Worm (Caenorhabditis elegans): Measurements from ENCODE around the gene rab-14.

rab-14 gene

DNA sequence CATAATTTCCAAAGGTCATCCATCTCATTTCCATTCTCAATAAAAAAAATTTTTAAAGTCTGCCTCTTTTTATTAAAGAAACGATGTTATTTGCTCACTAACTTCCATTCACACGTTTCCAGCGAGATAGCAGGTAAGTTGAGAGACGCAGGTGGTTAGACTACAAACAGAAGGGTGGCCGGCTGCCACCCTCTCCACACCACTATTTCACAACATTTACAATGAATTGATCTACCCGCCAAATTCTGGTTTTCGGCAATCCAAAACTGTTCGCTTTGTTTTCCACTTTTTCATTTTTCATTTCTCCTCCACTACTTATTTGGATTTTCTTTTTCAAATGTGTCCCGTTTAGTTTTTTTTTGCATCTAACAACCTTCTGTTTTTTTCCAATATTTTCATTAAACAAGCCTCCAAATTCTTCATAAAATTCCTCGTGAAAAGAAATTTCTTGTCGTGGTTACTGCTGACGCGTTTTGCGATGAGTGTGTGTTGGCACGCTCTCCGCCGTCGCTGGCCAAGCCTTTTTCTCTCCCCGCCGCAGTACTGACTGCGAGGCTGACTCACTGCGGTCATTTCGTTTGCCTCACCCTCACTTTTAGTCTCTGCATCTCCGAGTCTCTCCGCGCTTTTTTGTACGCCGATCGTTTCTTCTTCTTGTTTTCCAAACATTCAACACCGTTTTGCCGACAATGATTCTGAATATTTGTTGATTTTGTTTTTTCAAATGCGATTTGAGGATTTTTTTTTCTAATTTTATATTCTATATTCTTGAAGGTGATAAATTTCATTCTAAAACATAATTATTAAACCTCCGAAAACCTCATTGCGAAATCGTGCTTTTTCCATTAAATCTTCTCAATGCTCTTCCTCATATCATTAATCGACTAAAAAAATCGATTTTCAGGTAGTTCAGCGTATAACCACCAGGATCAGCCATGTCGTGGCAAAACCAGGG is 38.2 kb downstream of the rab-14 start, which contains the start of gene dyn-1 (continued):
- TF ChIP-seq nhr-23 (tag; optimal IDR thresholded peaks at IDR 0.05) = peak; percentile 69
- peak; percentile 47 for TF ChIP-seq lsy-12 (tag; optimal IDR thresholded peaks at IDR 0.05)
- no peak for TF ChIP-seq egl-27 (tag; optimal IDR thresholded peaks at IDR 0.05)

DNA sequence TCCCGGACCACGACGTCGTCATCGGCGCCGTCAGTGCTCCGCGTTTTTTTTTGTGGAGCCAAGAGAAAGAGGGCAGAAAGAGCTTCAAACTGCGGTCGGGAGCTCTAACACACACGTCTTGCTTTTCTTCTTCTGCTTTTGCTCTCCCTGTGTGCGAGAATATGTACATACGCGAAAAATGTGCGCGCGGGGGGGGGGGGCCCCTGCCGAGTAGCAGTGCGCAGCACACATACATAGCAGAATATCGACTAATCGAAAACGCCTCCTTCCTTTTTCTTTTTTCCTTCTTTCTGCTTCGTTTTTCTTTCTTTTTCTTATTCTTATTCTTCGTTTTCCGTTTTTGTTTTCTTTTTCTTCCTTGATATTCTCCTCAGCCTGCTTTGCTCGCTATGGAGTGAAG is 39.8 kb downstream of the rab-14 start:
- TF ChIP-seq elt-2 (tag; optimal IDR thresholded peaks at IDR 0.05) (no peak), unc-62 (GFP tag; optimal IDR thresholded peaks at IDR 0.05) (no peak), nhr-12 (tag; optimal IDR thresholded peaks at IDR 0.05) (no peak), pha-4 (tag; optimal IDR thresholded peaks at IDR 0.05) (no peak), ztf-4 (tag; optimal IDR thresholded peaks at IDR 0.05) (no peak), hmg-11 (tag; optimal IDR thresholded peaks at IDR 0.05) (peak; percentile 87), nhr-76 (tag; optimal IDR thresholded peaks at IDR 0.05) (no peak), ZK546.5 (tag; optimal IDR thresholded peaks at IDR 0.05) (no peak), skn-1 (tag; optimal IDR thresholded peaks at IDR 0.05) (no peak), snpc-4 (tag; optimal IDR thresholded peaks at IDR 0.05) (peak; percentile 22), fkh-2 (tag; optimal IDR thresholded peaks at IDR 0.05) (no peak), elt-1 (tag; optimal IDR thresholded peaks at IDR 0.05) (no peak), nhr-67 (tag; optimal IDR thresholded peaks at IDR 0.05) (no peak), pqm-1 (tag; optimal IDR thresholded peaks at IDR 0.05) (no peak), eor-1 (tag; optimal IDR thresholded peaks at IDR 0.05) (no peak), tbx-2 (tag; optimal IDR thresholded peaks at IDR 0.05) (no peak), nhr-77 (tag; optimal IDR thresholded peaks at IDR 0.05) (no peak), fkh-10 (GFP tag; optimal IDR thresholded peaks at IDR 0.05) (peak; percentile 51), zag-1 (tag; optimal IDR thresholded peaks at IDR 0.05) (no peak), fos-1 (tag; optimal IDR thresholded peaks at IDR 0.05) (no peak), sea-2 (GFP tag; optimal IDR thresholded peaks at IDR 0.05) (peak; percentile 59), aly-2 (tag; optimal IDR thresholded peaks at IDR 0.05) (no peak), lin-15B (tag; optimal IDR thresholded peaks at IDR 0.05) (no peak), R02D3.7 (tag; optimal IDR thresholded peaks at IDR 0.05) (no peak), unc-39 (tag; optimal IDR thresholded peaks at IDR 0.05) (no peak), daf-12 (tag; optimal IDR thresholded peaks at IDR 0.05) (no peak), elt-3 (tag; optimal IDR thresholded peaks at IDR 0.05) (no peak), egl-5 (tag; optimal IDR thresholded peaks at IDR 0.05) (no peak), lsy-12 (tag; optimal IDR thresholded peaks at IDR 0.05) (peak; percentile 11), nfya-1 (tag; optimal IDR thresholded peaks at IDR 0.05; ENCODE audit: insufficient read depth) (peak; percentile 67), nhr-23 (tag; optimal IDR thresholded peaks at IDR 0.05) (no peak), lin-39 (tag; optimal IDR thresholded peaks at IDR 0.05) (peak; percentile 67), ceh-28 (tag; optimal IDR thresholded peaks at IDR 0.05) (no peak), ceh-82 (tag; optimal IDR thresholded peaks at IDR 0.05) (no peak), mml-1 (tag; optimal IDR thresholded peaks at IDR 0.05) (no peak), nhr-237 (tag; optimal IDR thresholded peaks at IDR 0.05) (no peak), ama-1 (optimal IDR thresholded peaks at IDR 0.05) (no peak), egl-27 (tag; optimal IDR thresholded peaks at IDR 0.05) (no peak), jun-1 (tag; optimal IDR thresholded peaks at IDR 0.05) (no peak), mdl-1 (tag; optimal IDR thresholded peaks at IDR 0.05) (no peak), nhr-11 (tag; optimal IDR thresholded peaks at IDR 0.05) (no peak), ceh-9 (tag; optimal IDR thresholded peaks at IDR 0.05) (no peak), ztf-11 (tag; optimal IDR thresholded peaks at IDR 0.05) (no peak), nhr-43 (tag; optimal IDR thresholded peaks at IDR 0.05; ENCODE audit: poor library complexity, severe bottlenecking) (no peak), nhr-28 (tag; optimal IDR thresholded peaks at IDR 0.05) (no peak), nhr-25 (tag; optimal IDR thresholded peaks at IDR 0.05) (no peak), ceh-16 (tag; optimal IDR thresholded peaks at IDR 0.05) (no peak)
